Worm (Caenorhabditis elegans): ENCODE results near the gene catp-3.

- TF ChIP-seq ceh-27 (GFP tag; optimal IDR thresholded peaks at IDR 0.05) (no peak), F39B2.1 (GFP tag; IDR thresholded peaks at IDR 0.05) (no peak), mes-4 (tag; optimal IDR thresholded peaks at IDR 0.05) (no peak), snpc-3.4 (tag; optimal IDR thresholded peaks at IDR 0.05) (no peak)
These were observed 32.1 kb upstream of the catp-3 start for ce11 chrV:8043664-8044063.
